Worm (Caenorhabditis elegans) whole organism, early embryonic: ENCODE results near the gene K02G10.5.

Source experiments
- B0310.2 ChIP-seq: sonication (generic microtip); optimal IDR thresholded peaks from 2 replicates; lab custom pipeline; 2016; ENCODE audit warnings: mild to moderate bottlenecking, missing genetic modification characterization, missing compliant biosample characterization
- ama-1 ChIP-seq: fragments of 150-350 bp; optimal IDR thresholded peaks from 2 replicates; lab custom pipeline; 2014
- ceh-13 ChIP-seq: fragments of 200-800 bp; sonication (Bioruptor generic); optimal IDR thresholded peaks from 2 replicates; lab custom pipeline; 2018; ENCODE audit warnings: mild to moderate bottlenecking, missing genetic modification characterization, missing compliant biosample characterization
- flt-1 ChIP-seq: fragments of 200-800 bp; sonication (Bioruptor generic); IDR thresholded peaks from 2 replicates; pipeline ENCODE4 v1.3.6; 2022; ENCODE audit warnings: missing genetic modification characterization, missing compliant biosample characterization
- hmbx-1 ChIP-seq: sonication (generic microtip); optimal IDR thresholded peaks from 2 replicates; lab custom pipeline; 2016; ENCODE audit warnings: mild to moderate bottlenecking, missing genetic modification characterization, missing compliant biosample characterization
- tbx-11 ChIP-seq: fragments of 200-800 bp; sonication (Bioruptor generic); IDR thresholded peaks from 2 replicates; pipeline ENCODE4 v1.3.6; 2022; ENCODE audit warnings: missing genetic modification characterization, missing compliant biosample characterization

DNA sequence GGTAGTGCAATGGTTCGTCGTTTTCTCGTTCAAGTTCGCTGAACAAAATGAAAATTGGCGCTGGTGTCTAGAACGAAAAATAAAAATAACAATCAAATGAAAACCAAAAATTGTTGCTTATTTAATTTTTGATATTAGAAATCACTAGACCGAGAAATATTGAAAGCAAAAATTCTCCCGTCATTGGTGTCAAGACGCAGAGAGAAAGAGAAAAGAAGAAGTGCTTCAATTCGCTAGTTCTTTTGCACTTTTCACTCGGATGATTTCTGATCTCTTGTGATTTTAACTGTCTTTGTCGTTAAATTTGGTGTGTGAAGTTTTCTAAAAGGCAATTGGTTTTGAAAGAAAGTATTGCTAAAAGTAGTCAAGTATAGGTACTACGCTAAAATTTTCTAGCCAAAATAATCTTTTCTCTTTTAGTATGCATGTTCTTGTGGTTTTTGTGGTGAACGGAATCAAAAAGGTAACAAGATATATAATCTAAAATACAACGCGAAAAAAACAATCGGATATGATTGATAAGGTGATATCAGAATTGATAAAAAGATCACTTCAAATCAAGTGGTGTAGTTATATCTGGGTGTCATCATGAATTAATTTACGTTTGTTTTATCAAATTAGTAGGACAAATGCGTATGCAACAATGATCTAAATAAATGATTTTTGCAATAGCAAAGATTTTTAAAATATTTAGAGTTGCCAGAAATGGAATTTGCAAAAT lies 27.9 kb downstream of the K02G10.5 start:
- TF ChIP-seq tbx-11 (GFP tag; lab: Robert Waterston, UW): no peak
- TF ChIP-seq hmbx-1 (tag; lab: Kevin White, UChicago): no peak
- no peak for TF ChIP-seq ceh-13 (GFP tag; lab: Kevin White, UChicago)
- TF ChIP-seq ama-1 (lab: Kevin White, UChicago): no peak
- TF ChIP-seq flt-1 (GFP tag; lab: Robert Waterston, UW): no peak
- no peak for TF ChIP-seq B0310.2 (tag; lab: Kevin White, UChicago)
